Fruit fly (Drosophila melanogaster): ENCODE data around the gene CG6041.
"Not testable (repeated sequence)": the region's sequence is repeated elsewhere in the genome, so short reads cannot be mapped to it uniquely, and the experiment has no call there.

Gene CG6041

dm6 chrX:5926718-5927117, 21.2 kb upstream of the CG6041 start:
- TF ChIP-seq EcR (GFP tag; optimal IDR thresholded peaks at IDR 0.05), result no peak
- TF ChIP-seq Snoo (tag; optimal IDR thresholded peaks at IDR 0.05), result no peak
- peak; percentile 57 for TF ChIP-seq Pif1B (GFP tag; optimal IDR thresholded peaks at IDR 0.05)
- TF ChIP-seq CG8159 (tag; optimal IDR thresholded peaks at IDR 0.05), result peak; percentile 65
- peak; percentile 53 for TF ChIP-seq Pif1A (GFP tag; optimal IDR thresholded peaks at IDR 0.05)
- TF ChIP-seq CG14655 (GFP tag; optimal IDR thresholded peaks at IDR 0.05), result peak; percentile 77
- TF ChIP-seq CG9948 (tag; optimal IDR thresholded peaks at IDR 0.05), result peak; percentile 75
- TF ChIP-seq CG17806 (tag; optimal IDR thresholded peaks at IDR 0.05), result peak; percentile 73
- peak; percentile 74 for TF ChIP-seq CG12605 (GFP tag; IDR thresholded peaks at IDR 0.05)
- peak; percentile 70 for TF ChIP-seq Ets98B (GFP tag; IDR thresholded peaks at IDR 0.05)
- peak; percentile 28 for TF ChIP-seq gl (tag; optimal IDR thresholded peaks at IDR 0.05)
- TF ChIP-seq CG10348 (GFP tag; IDR thresholded peaks at IDR 0.05), result no peak
- no peak for TF ChIP-seq rn (GFP tag; IDR thresholded peaks at IDR 0.05)
- TF ChIP-seq fd96Ca (GFP tag; IDR thresholded peaks at IDR 0.05), result peak; percentile 84
- TF ChIP-seq CG32121 (GFP tag; IDR thresholded peaks at IDR 0.05), result peak; percentile 49; the same call in 1 of the 2 replicates
- peak; percentile 62 for TF ChIP-seq CG15710 (tag; optimal IDR thresholded peaks at IDR 0.05)
- TF ChIP-seq CG34367 (tag; optimal IDR thresholded peaks at IDR 0.05), result peak; percentile 76
- TF ChIP-seq D1 (tag; optimal IDR thresholded peaks at IDR 0.05), result no peak
- TF ChIP-seq CG4496 (GFP tag; IDR thresholded peaks at IDR 0.05), result peak; percentile 70; the same call in 2 of the 3 replicates
- peak; percentile 72 for TF ChIP-seq CG8301 (tag; optimal IDR thresholded peaks at IDR 0.05)

- TF ChIP-seq Pif1A (GFP tag; optimal IDR thresholded peaks at IDR 0.05), result peak; percentile 85
- TF ChIP-seq CG34367 (tag; optimal IDR thresholded peaks at IDR 0.05), result peak; percentile 67
- peak; percentile 91; the same call in 2 of the 3 replicates for TF ChIP-seq CG4496 (GFP tag; IDR thresholded peaks at IDR 0.05)
- TF ChIP-seq Snoo (tag; optimal IDR thresholded peaks at IDR 0.05), result peak; percentile 49
- TF ChIP-seq CG9948 (tag; optimal IDR thresholded peaks at IDR 0.05), result peak; percentile 63
- 0 out of 2 replicates have a peak, but pooled peaks have one; percentile 6 for TF ChIP-seq CG10348 (GFP tag; IDR thresholded peaks at IDR 0.05)
- no peak for TF ChIP-seq D1 (tag; optimal IDR thresholded peaks at IDR 0.05)
- TF ChIP-seq Ets98B (GFP tag; IDR thresholded peaks at IDR 0.05), result peak; percentile 88
- TF ChIP-seq CG8159 (tag; optimal IDR thresholded peaks at IDR 0.05), result peak; percentile 64
- peak; percentile 90 for TF ChIP-seq fd96Ca (GFP tag; IDR thresholded peaks at IDR 0.05)
- no peak for TF ChIP-seq CG13204 (GFP tag; optimal IDR thresholded peaks at IDR 0.05)
- TF ChIP-seq CG17806 (tag; optimal IDR thresholded peaks at IDR 0.05), result peak; percentile 67
- TF ChIP-seq CG14655 (GFP tag; optimal IDR thresholded peaks at IDR 0.05), result peak; percentile 87
- peak; percentile 65 for TF ChIP-seq CG32121 (GFP tag; IDR thresholded peaks at IDR 0.05)
- no peak for TF ChIP-seq EcR (GFP tag; optimal IDR thresholded peaks at IDR 0.05)
- peak; percentile 77 for TF ChIP-seq CG12605 (GFP tag; IDR thresholded peaks at IDR 0.05)
- TF ChIP-seq Pif1B (GFP tag; optimal IDR thresholded peaks at IDR 0.05), result peak; percentile 87
- TF ChIP-seq gl (tag; optimal IDR thresholded peaks at IDR 0.05), result peak; percentile 59
- peak; percentile 70 for TF ChIP-seq CG15710 (tag; optimal IDR thresholded peaks at IDR 0.05)
- TF ChIP-seq rn (GFP tag; IDR thresholded peaks at IDR 0.05), result peak; percentile 49
- peak; percentile 90 for TF ChIP-seq CG8301 (tag; optimal IDR thresholded peaks at IDR 0.05)
Measured at dm6 chrX:5932345-5932995, 15.5 kb upstream of the CG6041 start.

dm6 chrX:5935072-5935738, 12.8 kb upstream of the CG6041 start:
- TF ChIP-seq CG34367 (tag; optimal IDR thresholded peaks at IDR 0.05) (peak; percentile 78), D1 (tag; optimal IDR thresholded peaks at IDR 0.05) (peak; percentile 82), gl (tag; optimal IDR thresholded peaks at IDR 0.05) (peak; percentile 87), EcR (GFP tag; optimal IDR thresholded peaks at IDR 0.05) (no peak), CG8301 (tag; optimal IDR thresholded peaks at IDR 0.05) (peak; percentile 71), CG9948 (tag; optimal IDR thresholded peaks at IDR 0.05) (peak; percentile 77), Pif1A (GFP tag; optimal IDR thresholded peaks at IDR 0.05) (peak; percentile 75), CG32121 (GFP tag; IDR thresholded peaks at IDR 0.05) (peak; percentile 80), CG13204 (GFP tag; optimal IDR thresholded peaks at IDR 0.05) (peak; percentile 82), Pif1B (GFP tag; optimal IDR thresholded peaks at IDR 0.05) (peak; percentile 76), Snoo (tag; optimal IDR thresholded peaks at IDR 0.05) (peak; percentile 60), CG12605 (GFP tag; IDR thresholded peaks at IDR 0.05) (peak; percentile 85), CG4496 (GFP tag; IDR thresholded peaks at IDR 0.05) (peak; percentile 84), Ets98B (GFP tag; IDR thresholded peaks at IDR 0.05) (peak; percentile 77), CG14655 (GFP tag; optimal IDR thresholded peaks at IDR 0.05) (peak; percentile 83), fd96Ca (GFP tag; IDR thresholded peaks at IDR 0.05) (peak; percentile 88), rn (GFP tag; IDR thresholded peaks at IDR 0.05) (peak; percentile 75), CG15710 (tag; optimal IDR thresholded peaks at IDR 0.05) (peak; percentile 88), CG17806 (tag; optimal IDR thresholded peaks at IDR 0.05) (peak; percentile 67), CG8159 (tag; optimal IDR thresholded peaks at IDR 0.05) (peak; percentile 83), CG10348 (GFP tag; IDR thresholded peaks at IDR 0.05) (no peak)

dm6 chrX:5941824-5942223, 6.1 kb upstream of the CG6041 start:
- TF ChIP-seq CG14655 (GFP tag; optimal IDR thresholded peaks at IDR 0.05) (no peak), CG17806 (tag; optimal IDR thresholded peaks at IDR 0.05) (no peak), D1 (tag; optimal IDR thresholded peaks at IDR 0.05) (no peak), CG4496 (GFP tag; IDR thresholded peaks at IDR 0.05) (no peak), CG32121 (GFP tag; IDR thresholded peaks at IDR 0.05) (no peak), Pif1B (GFP tag; optimal IDR thresholded peaks at IDR 0.05) (no peak), CG8159 (tag; optimal IDR thresholded peaks at IDR 0.05) (no peak), CG9948 (tag; optimal IDR thresholded peaks at IDR 0.05) (no peak), fd96Ca (GFP tag; IDR thresholded peaks at IDR 0.05) (no peak), CG10348 (GFP tag; IDR thresholded peaks at IDR 0.05) (no peak), gl (tag; optimal IDR thresholded peaks at IDR 0.05) (no peak)

- not testable (repeated sequence) for TF ChIP-seq Snoo (tag; optimal IDR thresholded peaks at IDR 0.05); CG17806 (tag; optimal IDR thresholded peaks at IDR 0.05); CG13204 (GFP tag; optimal IDR thresholded peaks at IDR 0.05)
Measured at dm6 chrX:5942306-5942705, 5.7 kb upstream of the CG6041 start, which contains the start of gene CG12728. CG12728 (plus strand) TSS chrX:5942606.
